Worm (Caenorhabditis elegans) whole organism, young adult: Measurements from ENCODE around the gene gcs-1.
A peak's percentile ranks its signal among the peaks of the same experiment; 100 is the strongest.

Experiments used
- B0035.1 ChIP-seq: sonication (generic microtip); optimal IDR thresholded peaks from 2 replicates; lab custom pipeline; 2016; ENCODE audit warnings: missing genetic modification characterization, mild to moderate bottlenecking, missing compliant biosample characterization, missing genotype, missing genetic modification reagents
- F23B12.7 ChIP-seq: sonication (generic microtip); optimal IDR thresholded peaks from 2 replicates; lab custom pipeline; 2017; ENCODE audit warnings: missing genetic modification characterization, mild to moderate bottlenecking, missing compliant biosample characterization, antibody characterized with exemption, moderate library complexity; ENCODE audit not compliant: insufficient read depth
- F33H1.4 ChIP-seq: fragments of 200-800 bp; sonication (Bioruptor generic); IDR thresholded peaks from 2 replicates; pipeline ENCODE4 v1.3.6; 2022; ENCODE audit warnings: missing genetic modification reagents, missing genetic modification characterization, missing compliant biosample characterization
- F37B4.10 ChIP-seq: fragments of 200-800 bp; sonication (Bioruptor generic); IDR thresholded peaks from 2 replicates; pipeline ENCODE4 v1.3.6; 2022; ENCODE audit warnings: missing genetic modification characterization, missing compliant biosample characterization
- F52B5.7 ChIP-seq: sonication (generic microtip); optimal IDR thresholded peaks from 2 replicates; lab custom pipeline; 2016; ENCODE audit warnings: mild to moderate bottlenecking, missing genetic modification characterization, missing compliant biosample characterization
- F57A8.1 ChIP-seq: fragments of 200-800 bp; sonication (Bioruptor generic); optimal IDR thresholded peaks from 2 replicates; lab custom pipeline; 2018; ENCODE audit warnings: mild to moderate bottlenecking, missing genetic modification characterization, moderate library complexity, missing compliant biosample characterization
- K12H6.12 ChIP-seq: fragments of 200-800 bp; sonication (Bioruptor generic); optimal IDR thresholded peaks from 2 replicates; lab custom pipeline; 2018; ENCODE audit warnings: mild to moderate bottlenecking, missing genetic modification characterization, missing compliant biosample characterization
- Y53F4B.3 ChIP-seq: fragments of 200-800 bp; sonication (Bioruptor generic); IDR thresholded peaks from 2 replicates; pipeline ENCODE4 v1.3.6; 2022; ENCODE audit warnings: missing genetic modification reagents, missing genetic modification characterization, missing compliant biosample characterization
- Y53G8AR.9 ChIP-seq: fragments of 200-800 bp; sonication (Bioruptor generic); conservative IDR thresholded peaks from 2 replicates; pipeline ENCODE4 v1.3.6; 2022; ENCODE audit warnings: missing genetic modification reagents, missing genetic modification characterization, missing compliant biosample characterization
- Y56A3A.18 ChIP-seq: fragments of 200-800 bp; sonication (Bioruptor generic); IDR thresholded peaks from 2 replicates; pipeline ENCODE4 v1.3.6; 2022; ENCODE audit warnings: missing genetic modification reagents, missing genetic modification characterization, missing compliant biosample characterization
- aptf-2 ChIP-seq: fragments of 200-800 bp; sonication (Bioruptor generic); conservative IDR thresholded peaks from 2 replicates; pipeline ENCODE4 v1.3.6; 2022; ENCODE audit warnings: missing genetic modification reagents, missing genetic modification characterization, missing compliant biosample characterization
- athp-1 ChIP-seq: sonication (generic microtip); optimal IDR thresholded peaks from 2 replicates; lab custom pipeline; 2017; ENCODE audit warnings: mild to moderate bottlenecking, missing genetic modification characterization, missing compliant biosample characterization
- attf-3 ChIP-seq: fragments of 200-800 bp; sonication (Bioruptor generic); conservative IDR thresholded peaks from 2 replicates; pipeline ENCODE4 v1.3.6; 2022; ENCODE audit warnings: missing genetic modification reagents, missing genetic modification characterization, missing compliant biosample characterization
- attf-5 ChIP-seq: fragments of 200-800 bp; sonication (Bioruptor generic); optimal IDR thresholded peaks from 2 replicates; lab custom pipeline; 2018; ENCODE audit warnings: mild to moderate bottlenecking, missing genetic modification characterization, missing compliant biosample characterization
- cebp-1 ChIP-seq, 2 experiments: fragments of 200-800 bp in 1 of 2; sonication (Bioruptor generic) in 1 of 2; sonication (generic microtip) in 1 of 2; IDR thresholded peaks in 1 of 2; optimal IDR thresholded peaks in 1 of 2; 2 replicates each; pipeline versions ENCODE4 v1.3.6 to Lab custom; 2017 to 2022; ENCODE audit warnings: missing compliant biosample characterization in 2 of 2, missing genetic modification characterization in 2 of 2, mild to moderate bottlenecking in 1 of 2, missing genetic modification reagents in 1 of 2, moderate library complexity in 1 of 2
- cebp-2 ChIP-seq: fragments of 200-800 bp; sonication (Bioruptor generic); IDR thresholded peaks from 2 replicates; pipeline ENCODE4 v1.3.6; 2022; ENCODE audit warnings: missing genetic modification characterization, missing compliant biosample characterization
- ceh-91 ChIP-seq: fragments of 200-800 bp; sonication (Bioruptor generic); IDR thresholded peaks from 2 replicates; pipeline ENCODE4 v1.3.6; 2022; ENCODE audit warnings: missing genetic modification reagents, missing genetic modification characterization, missing compliant biosample characterization
- chd-7 ChIP-seq: sonication (generic microtip); optimal IDR thresholded peaks from 2 replicates; lab custom pipeline; 2016; ENCODE audit warnings: mild to moderate bottlenecking, missing genetic modification characterization, moderate library complexity, missing compliant biosample characterization
- dpff-1 ChIP-seq: sonication (generic microtip); optimal IDR thresholded peaks from 2 replicates; lab custom pipeline; 2017; ENCODE audit warnings: mild to moderate bottlenecking, missing genetic modification characterization, missing compliant biosample characterization
- egl-44 ChIP-seq: fragments of 200-800 bp; sonication (Bioruptor generic); IDR thresholded peaks from 2 replicates; pipeline ENCODE4 v1.3.6; 2022; ENCODE audit warnings: missing genetic modification reagents, missing genetic modification characterization, missing compliant biosample characterization
- egrh-3 ChIP-seq: fragments of 200-800 bp; sonication (Bioruptor generic); IDR thresholded peaks from 2 replicates; pipeline ENCODE4 v1.3.6; 2022; ENCODE audit warnings: missing genetic modification reagents, missing genetic modification characterization, missing compliant biosample characterization
- gei-17 ChIP-seq: fragments of 200-800 bp; sonication (Bioruptor generic); optimal IDR thresholded peaks from 2 replicates; lab custom pipeline; 2018; ENCODE audit warnings: mild to moderate bottlenecking, missing genetic modification characterization, missing compliant biosample characterization
- hmg-20 ChIP-seq: fragments of 200-800 bp; sonication (Bioruptor generic); IDR thresholded peaks from 2 replicates; pipeline ENCODE4 v1.3.6; 2022; ENCODE audit warnings: missing genetic modification reagents, missing genetic modification characterization, missing compliant biosample characterization
- lin-54 ChIP-seq: fragments of 200-800 bp; sonication (Bioruptor generic); optimal IDR thresholded peaks from 2 replicates; lab custom pipeline; 2018; ENCODE audit warnings: mild to moderate bottlenecking, missing genetic modification characterization, missing compliant biosample characterization
- lir-1 ChIP-seq: fragments of 200-800 bp; sonication (Bioruptor generic); conservative IDR thresholded peaks from 2 replicates; pipeline ENCODE4 v1.3.6; 2022; ENCODE audit warnings: missing genetic modification reagents, missing genetic modification characterization, missing compliant biosample characterization
- mcd-1 ChIP-seq: fragments of 200-800 bp; sonication (Bioruptor generic); IDR thresholded peaks from 2 replicates; pipeline ENCODE4 v1.3.6; 2022; ENCODE audit warnings: missing genetic modification reagents, missing genetic modification characterization, missing compliant biosample characterization
- mxl-1 ChIP-seq: sonication (generic microtip); optimal IDR thresholded peaks from 2 replicates; lab custom pipeline; 2016; ENCODE audit warnings: missing genetic modification characterization, missing compliant biosample characterization
- nfya-1 ChIP-seq: sonication (generic microtip); optimal IDR thresholded peaks from 2 replicates; lab custom pipeline; 2017; ENCODE audit warnings: antibody characterized with exemption, missing compliant biosample characterization, missing genetic modification characterization, borderline replicate concordance; ENCODE audit not compliant: insufficient read depth
- nhr-120 ChIP-seq: fragments of 200-800 bp; sonication (Bioruptor generic); IDR thresholded peaks from 2 replicates; pipeline ENCODE4 v1.3.6; 2022; ENCODE audit warnings: missing genetic modification characterization, missing compliant biosample characterization
- nhr-27 ChIP-seq: fragments of 200-800 bp; sonication (Bioruptor generic); optimal IDR thresholded peaks from 2 replicates; lab custom pipeline; 2018; ENCODE audit warnings: mild to moderate bottlenecking, missing genetic modification characterization, moderate library complexity, missing compliant biosample characterization
- nhr-80 ChIP-seq: sonication (generic microtip); optimal IDR thresholded peaks from 2 replicates; lab custom pipeline; 2016; ENCODE audit warnings: missing genetic modification characterization, missing compliant biosample characterization
- pha-4 ChIP-seq: fragments of 150-350 bp; sonication (generic microtip); optimal IDR thresholded peaks from 2 replicates; lab custom pipeline; 2014; ENCODE audit warnings: missing biosample characterization, missing genetic modification reagents, missing genetic modification characterization
- rcor-1 ChIP-seq: fragments of 200-800 bp; sonication (Bioruptor generic); IDR thresholded peaks from 2 replicates; pipeline ENCODE4 v1.3.6; 2022; ENCODE audit warnings: missing genetic modification reagents, missing genetic modification characterization, missing compliant biosample characterization
- repo-1 ChIP-seq: sonication (generic microtip); optimal IDR thresholded peaks from 2 replicates; lab custom pipeline; 2017; ENCODE audit warnings: mild to moderate bottlenecking, missing genetic modification characterization, missing compliant biosample characterization
- snpc-1.3 ChIP-seq: sonication (generic microtip); optimal IDR thresholded peaks from 2 replicates; lab custom pipeline; 2017; ENCODE audit warnings: missing genetic modification characterization, mild to moderate bottlenecking, missing compliant biosample characterization, antibody characterized with exemption, moderate library complexity, missing genotype, missing genetic modification reagents; ENCODE audit not compliant: insufficient read depth
- snpc-3.4 ChIP-seq: sonication (generic microtip); optimal IDR thresholded peaks from 2 replicates; lab custom pipeline; 2017; ENCODE audit warnings: missing genetic modification characterization, mild to moderate bottlenecking, missing compliant biosample characterization, antibody characterized with exemption, moderate library complexity, missing genotype, missing genetic modification reagents
- tbp1 ChIP-seq: fragments of 200-800 bp; sonication (Bioruptor generic); optimal IDR thresholded peaks from 2 replicates; lab custom pipeline; 2018; ENCODE audit warnings: mild to moderate bottlenecking, missing genetic modification characterization, missing compliant biosample characterization
- tbx-9 ChIP-seq: sonication (generic microtip); optimal IDR thresholded peaks from 2 replicates; lab custom pipeline; 2016; ENCODE audit warnings: borderline replicate concordance, missing genetic modification characterization, inconsistent platforms, missing compliant biosample characterization
- tlf-1 ChIP-seq: fragments of 200-800 bp; sonication (Bioruptor generic); optimal IDR thresholded peaks from 2 replicates; lab custom pipeline; 2018; ENCODE audit warnings: mild to moderate bottlenecking, missing genetic modification characterization, missing compliant biosample characterization
- zfh-2 ChIP-seq: fragments of 200-800 bp; sonication (Bioruptor generic); conservative IDR thresholded peaks from 2 replicates; pipeline ENCODE4 v1.3.6; 2022; ENCODE audit warnings: missing genetic modification reagents, missing genetic modification characterization, missing compliant biosample characterization
- zim-3 ChIP-seq: sonication (generic microtip); optimal IDR thresholded peaks from 2 replicates; lab custom pipeline; 2017; ENCODE audit warnings: mild to moderate bottlenecking, missing genetic modification characterization, moderate library complexity, missing compliant biosample characterization
- ztf-28 ChIP-seq: fragments of 200-800 bp; sonication (Bioruptor generic); IDR thresholded peaks from 2 replicates; pipeline ENCODE4 v1.3.6; 2022; ENCODE audit warnings: missing genetic modification reagents, missing genetic modification characterization, missing compliant biosample characterization
- ztf-6 ChIP-seq: fragments of 200-800 bp; sonication (Bioruptor generic); IDR thresholded peaks from 2 replicates; pipeline ENCODE4 v1.3.6; 2022; ENCODE audit warnings: missing genetic modification reagents, missing genetic modification characterization, missing compliant biosample characterization

Gene gcs-1

ce11 chrII:9061557-9062183 is 23.6 kb upstream of the gcs-1 start (continued):
- TF ChIP-seq egrh-3 (peak; percentile 56; the same call in 1 of the 2 replicates), tlf-1 (GFP tag; lab: Kevin White, UChicago) (peak; percentile 6), lin-54 (peak; percentile 19), zfh-2 (GFP tag; lab: Robert Waterston, UW) (peak; percentile 92), nhr-80 (tag; lab: Kevin White, UChicago) (peak; percentile 74), F37B4.10 (0 out of 2 replicates have a peak, but pooled peaks have one; percentile 57), nhr-27 (no peak), mcd-1 (GFP tag; lab: Robert Waterston, UW) (peak; percentile 58), lir-1 (GFP tag; lab: Robert Waterston, UW) (peak; percentile 69), ztf-28 (GFP tag; lab: Robert Waterston, UW) (no peak), Y53G8AR.9 (GFP tag; lab: Robert Waterston, UW) (no peak), snpc-3.4 (tag; lab: Kevin White, UChicago) (no peak)
- TF ChIP-seq, all 124 proteins: peak for 25

ce11 chrII:9061099-9061498 is 23.0 kb upstream of the gcs-1 start, which contains the start of gene T24B8.3:
T24B8.3 (minus strand) TSS chrII:9061137.
- no peak for TF ChIP-seq mxl-1
- no peak for TF ChIP-seq Y56A3A.18 (GFP tag; lab: Robert Waterston, UW)
- TF ChIP-seq attf-5 (GFP tag; lab: Kevin White, UChicago): no peak
- TF ChIP-seq nfya-1 (tag; lab: Kevin White, UChicago): no peak
- TF ChIP-seq aptf-2 (GFP tag; lab: Robert Waterston, UW): no peak
- TF ChIP-seq Y53F4B.3 (GFP tag; lab: Robert Waterston, UW): no peak
- TF ChIP-seq dpff-1 (tag; lab: Kevin White, UChicago): no peak
- no peak for TF ChIP-seq F23B12.7
- no peak for TF ChIP-seq cebp-1 (GFP tag; IDR thresholded peaks at IDR 0.05; lab: Robert Waterston, UW)
- TF ChIP-seq cebp-1 (tag; optimal IDR thresholded peaks at IDR 0.05; lab: Kevin White, UChicago): no peak
- TF ChIP-seq zim-3 (tag; lab: Kevin White, UChicago): no peak
- TF ChIP-seq gei-17 (GFP tag; lab: Kevin White, UChicago): no peak
- TF ChIP-seq repo-1 (tag; lab: Kevin White, UChicago): no peak
- no peak for TF ChIP-seq rcor-1 (GFP tag; lab: Robert Waterston, UW)
- no peak for TF ChIP-seq chd-7 (tag; lab: Kevin White, UChicago)
- no peak for TF ChIP-seq F52B5.7 (tag; lab: Kevin White, UChicago)
- TF ChIP-seq pha-4 (tag; lab: Kevin White, UChicago): no peak
- TF ChIP-seq ztf-28 (GFP tag; lab: Robert Waterston, UW): no peak

- TF ChIP-seq lin-54: peak; percentile 64
- TF ChIP-seq ceh-91 (GFP tag; lab: Robert Waterston, UW): peak; percentile 25; the same call in 1 of the 2 replicates
- TF ChIP-seq tbp1 (GFP tag; lab: Kevin White, UChicago): peak; percentile 57
- peak; percentile 46; the same call in 1 of the 2 replicates for TF ChIP-seq attf-3 (GFP tag; lab: Robert Waterston, UW)
- TF ChIP-seq F33H1.4 (GFP tag; lab: Robert Waterston, UW): no peak
- TF ChIP-seq egrh-3: peak; percentile 87
- 0 out of 2 replicates have a peak, but pooled peaks have one; percentile 8 for TF ChIP-seq hmg-20 (GFP tag; lab: Robert Waterston, UW)
- TF ChIP-seq B0035.1: no peak
- peak; percentile 85 for TF ChIP-seq chd-7 (tag; lab: Kevin White, UChicago)
- 0 out of 2 replicates have a peak, but pooled peaks have one; percentile 18 for TF ChIP-seq cebp-2
- peak; percentile 91 for TF ChIP-seq K12H6.12
- no peak for TF ChIP-seq snpc-1.3
- 0 out of 2 replicates have a peak, but pooled peaks have one; percentile 45 for TF ChIP-seq egl-44 (GFP tag; lab: Robert Waterston, UW)
- no peak for TF ChIP-seq nhr-120 (GFP tag; lab: Robert Waterston, UW)
- TF ChIP-seq F57A8.1: peak; percentile 14
- TF ChIP-seq athp-1 (tag; lab: Kevin White, UChicago): peak; percentile 9
- TF ChIP-seq ztf-6 (GFP tag; lab: Robert Waterston, UW): no peak
- TF ChIP-seq tbx-9 (tag; lab: Kevin White, UChicago): no peak
Observed at ce11 chrII:9060332-9060840, 22.3 kb upstream of the gcs-1 start.
